Worm (Caenorhabditis elegans) whole organism, late embryonic: ENCODE results near the gene srg-36.
A peak's percentile ranks its signal among the peaks of the same experiment; 100 is the strongest.

Experiments used
- C08G9.2 ChIP-seq: sonication (generic microtip); optimal IDR thresholded peaks from 2 replicates; lab custom pipeline; 2016; ENCODE audit warnings: mild to moderate bottlenecking, missing genetic modification characterization, moderate library complexity, missing compliant biosample characterization
- K02D7.2 ChIP-seq: sonication (generic microtip); optimal IDR thresholded peaks from 2 replicates; lab custom pipeline; 2017; ENCODE audit warnings: mild to moderate bottlenecking, missing genetic modification characterization, missing compliant biosample characterization
- K09A11.1 ChIP-seq: sonication (generic microtip); optimal IDR thresholded peaks from 2 replicates; lab custom pipeline; 2017; ENCODE audit warnings: antibody characterized with exemption, mild to moderate bottlenecking, missing genetic modification characterization, missing compliant biosample characterization; ENCODE audit not compliant: insufficient read depth
- T23F11.4 ChIP-seq: fragments of 200-800 bp; sonication (Bioruptor generic); optimal IDR thresholded peaks from 2 replicates; lab custom pipeline; 2018; ENCODE audit warnings: mild to moderate bottlenecking, missing genetic modification characterization, missing compliant biosample characterization
- ahr-1 ChIP-seq: sonication (generic microtip); optimal IDR thresholded peaks from 2 replicates; lab custom pipeline; 2016; ENCODE audit warnings: missing genetic modification characterization, missing compliant biosample characterization
- ama-1 ChIP-seq: fragments of 150-350 bp; optimal IDR thresholded peaks from 2 replicates; lab custom pipeline; 2014
- ceh-2 ChIP-seq: sonication (generic microtip); optimal IDR thresholded peaks from 2 replicates; lab custom pipeline; 2016; ENCODE audit warnings: missing genotype, missing genetic modification characterization, missing compliant biosample characterization
- ceh-22 ChIP-seq: sonication (generic microtip); optimal IDR thresholded peaks from 2 replicates; lab custom pipeline; 2017; ENCODE audit warnings: missing biosample characterization, missing genetic modification characterization
- ceh-24 ChIP-seq: sonication (generic microtip); optimal IDR thresholded peaks from 2 replicates; lab custom pipeline; 2016; ENCODE audit warnings: mild to moderate bottlenecking, missing genetic modification characterization, missing compliant biosample characterization
- ceh-31 ChIP-seq: sonication (generic microtip); optimal IDR thresholded peaks from 2 replicates; lab custom pipeline; 2016; ENCODE audit warnings: missing genetic modification characterization, missing compliant biosample characterization
- ceh-34 ChIP-seq: sonication (generic microtip); optimal IDR thresholded peaks from 2 replicates; lab custom pipeline; 2016; ENCODE audit warnings: mild to moderate bottlenecking, missing genetic modification characterization, missing compliant biosample characterization
- ceh-48 ChIP-seq: sonication (generic microtip); optimal IDR thresholded peaks from 2 replicates; lab custom pipeline; 2016; ENCODE audit warnings: missing genetic modification characterization, inconsistent platforms, missing compliant biosample characterization
- ceh-6 ChIP-seq: fragments of 200-800 bp; sonication (Bioruptor generic); optimal IDR thresholded peaks from 2 replicates; lab custom pipeline; 2018; ENCODE audit warnings: mild to moderate bottlenecking, missing genetic modification characterization, missing compliant biosample characterization
- dmd-4 ChIP-seq: sonication (generic microtip); optimal IDR thresholded peaks from 2 replicates; lab custom pipeline; 2016; ENCODE audit warnings: borderline replicate concordance, missing genetic modification characterization, missing compliant biosample characterization
- dve-1 ChIP-seq: sonication (generic microtip); optimal IDR thresholded peaks from 2 replicates; lab custom pipeline; 2017; ENCODE audit warnings: antibody characterized with exemption, mild to moderate bottlenecking, missing genetic modification characterization, missing compliant biosample characterization
- elt-2 ChIP-seq: sonication (generic microtip); optimal IDR thresholded peaks from 2 replicates; lab custom pipeline; 2016; ENCODE audit warnings: missing genetic modification reagents, missing genetic modification characterization, missing compliant biosample characterization
- fax-1 ChIP-seq: sonication (generic microtip); optimal IDR thresholded peaks from 2 replicates; lab custom pipeline; 2016; ENCODE audit warnings: missing genotype, missing genetic modification characterization, missing compliant biosample characterization
- fkh-10 ChIP-seq: fragments of 150-350 bp; optimal IDR thresholded peaks from 2 replicates; lab custom pipeline; 2014; ENCODE audit warnings: missing biosample characterization, missing genetic modification reagents, missing genetic modification characterization
- fkh-6 ChIP-seq: sonication (generic microtip); optimal IDR thresholded peaks from 2 replicates; lab custom pipeline; 2016; ENCODE audit warnings: missing genetic modification characterization, missing compliant biosample characterization
- gmeb-2 ChIP-seq: sonication (generic microtip); optimal IDR thresholded peaks from 2 replicates; lab custom pipeline; 2016; ENCODE audit warnings: missing genetic modification characterization, inconsistent platforms, missing compliant biosample characterization
- hlh-13 ChIP-seq: fragments of 200-800 bp; sonication (Bioruptor generic); optimal IDR thresholded peaks from 2 replicates; lab custom pipeline; 2018; ENCODE audit warnings: mild to moderate bottlenecking, missing genetic modification characterization, missing compliant biosample characterization
- hlh-15 ChIP-seq: sonication (generic microtip); optimal IDR thresholded peaks from 2 replicates; lab custom pipeline; 2016; ENCODE audit warnings: missing genetic modification characterization, missing compliant biosample characterization
- hlh-30 ChIP-seq: sonication (generic microtip); optimal IDR thresholded peaks from 2 replicates; lab custom pipeline; 2017; ENCODE audit warnings: antibody characterized with exemption, missing genetic modification characterization, missing compliant biosample characterization; ENCODE audit not compliant: insufficient read depth
- hlh-8 ChIP-seq: sonication (generic microtip); optimal IDR thresholded peaks from 2 replicates; lab custom pipeline; 2016; ENCODE audit warnings: missing genotype, missing genetic modification characterization, missing compliant biosample characterization
- lim-6 ChIP-seq: sonication (generic microtip); optimal IDR thresholded peaks from 2 replicates; lab custom pipeline; 2016; ENCODE audit warnings: missing genetic modification characterization, missing compliant biosample characterization
- lin-11 ChIP-seq: fragments of 200-800 bp; sonication (Bioruptor generic); optimal IDR thresholded peaks from 2 replicates; lab custom pipeline; 2018; ENCODE audit warnings: mild to moderate bottlenecking, missing genetic modification characterization, missing compliant biosample characterization
- madf-2 ChIP-seq: sonication (generic microtip); optimal IDR thresholded peaks from 2 replicates; lab custom pipeline; 2017; ENCODE audit warnings: missing genetic modification characterization, missing compliant biosample characterization
- nfya-1 ChIP-seq: sonication (generic microtip); optimal IDR thresholded peaks from 2 replicates; lab custom pipeline; 2017; ENCODE audit warnings: missing genetic modification characterization, mild to moderate bottlenecking, missing compliant biosample characterization, antibody characterized with exemption, moderate library complexity
- nhr-232 ChIP-seq: sonication (generic microtip); optimal IDR thresholded peaks from 2 replicates; lab custom pipeline; 2016; ENCODE audit warnings: missing genetic modification characterization, missing compliant biosample characterization
- pha-2 ChIP-seq: sonication (generic microtip); optimal IDR thresholded peaks from 2 replicates; lab custom pipeline; 2017; ENCODE audit warnings: mild to moderate bottlenecking, missing genetic modification characterization, missing compliant biosample characterization
- pha-4 ChIP-seq: fragments of 150-350 bp; optimal IDR thresholded peaks from 2 replicates; lab custom pipeline; 2018; ENCODE audit warnings: missing biosample characterization, missing genetic modification reagents, missing genetic modification characterization
- ref-2 ChIP-seq: sonication (generic microtip); optimal IDR thresholded peaks from 2 replicates; lab custom pipeline; 2016; ENCODE audit warnings: missing genetic modification characterization, missing compliant biosample characterization
- rnt-1 ChIP-seq: sonication (generic microtip); optimal IDR thresholded peaks from 2 replicates; lab custom pipeline; 2016; ENCODE audit warnings: missing genetic modification characterization, missing compliant biosample characterization
- sox-2 ChIP-seq: fragments of 200-800 bp; sonication (Bioruptor generic); IDR thresholded peaks from 2 replicates; pipeline ENCODE4 v1.3.6; 2022; ENCODE audit warnings: missing genetic modification reagents, missing genetic modification characterization, missing compliant biosample characterization
- tbx-7 ChIP-seq: sonication (generic microtip); optimal IDR thresholded peaks from 2 replicates; lab custom pipeline; 2016; ENCODE audit warnings: missing genotype, missing genetic modification characterization, missing compliant biosample characterization
- ttx-3 ChIP-seq: sonication (generic microtip); optimal IDR thresholded peaks from 2 replicates; lab custom pipeline; 2016; ENCODE audit warnings: missing genetic modification reagents, missing genetic modification characterization, missing compliant biosample characterization
- unc-3 ChIP-seq, 2 experiments: fragments of 200-800 bp in 1 of 2; sonication (Bioruptor generic) in 1 of 2; sonication (generic microtip) in 1 of 2; conservative IDR thresholded peaks in 1 of 2; optimal IDR thresholded peaks in 1 of 2; 2 replicates each; pipeline versions ENCODE4 v1.3.6 to Lab custom; 2016 to 2022; ENCODE audit warnings: missing compliant biosample characterization in 2 of 2, missing genetic modification characterization in 2 of 2, missing genetic modification reagents in 1 of 2
- unc-55 ChIP-seq: sonication (generic microtip); optimal IDR thresholded peaks from 2 replicates; lab custom pipeline; 2017; ENCODE audit warnings: missing biosample characterization, missing genetic modification reagents, missing genetic modification characterization
- unc-86 ChIP-seq: sonication (generic microtip); optimal IDR thresholded peaks from 2 replicates; lab custom pipeline; 2016; ENCODE audit warnings: missing genetic modification characterization, missing compliant biosample characterization
- zip-5 ChIP-seq: sonication (generic microtip); optimal IDR thresholded peaks from 2 replicates; lab custom pipeline; 2016; ENCODE audit warnings: missing genetic modification characterization, missing compliant biosample characterization
- ztf-16 ChIP-seq: sonication (generic microtip); optimal IDR thresholded peaks from 2 replicates; lab custom pipeline; 2017; ENCODE audit warnings: missing genetic modification characterization, missing compliant biosample characterization

Gene srg-36

DNA sequence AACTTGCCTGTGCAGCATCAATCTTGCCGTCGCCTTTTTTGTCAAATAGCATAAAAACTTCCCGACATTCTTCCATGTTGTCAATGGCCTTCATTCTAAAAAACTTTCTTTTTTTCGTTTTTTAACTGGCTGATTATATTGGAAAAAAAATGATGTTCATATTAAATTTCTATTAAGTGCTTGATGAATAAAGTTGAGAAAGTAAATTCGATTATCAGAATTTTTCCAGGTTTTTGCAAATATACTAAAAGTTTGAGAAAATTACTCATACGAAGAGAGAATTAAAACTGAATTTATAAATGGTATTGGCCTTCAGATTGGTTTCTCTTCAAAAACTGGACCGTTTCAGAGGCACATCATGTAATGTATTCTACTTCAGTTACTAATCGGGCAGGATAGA, 12.3 kb upstream of the srg-36 start, which contains the start of gene mlc-6:
Gene mlc-6 (minus strand): TSS at position 101 of the 400 bp plus-strand sequence.
- TF ChIP-seq hlh-15 (tag; lab: Kevin White, UChicago) (no peak), ceh-22 (tag; lab: Kevin White, UChicago) (no peak), unc-3 (GFP tag; conservative IDR thresholded peaks at IDR 0.05; lab: Robert Waterston, UW) (no peak), unc-3 (tag; optimal IDR thresholded peaks at IDR 0.05; lab: Kevin White, UChicago) (no peak), nhr-232 (no peak), tbx-7 (tag; lab: Kevin White, UChicago) (no peak)

DNA sequence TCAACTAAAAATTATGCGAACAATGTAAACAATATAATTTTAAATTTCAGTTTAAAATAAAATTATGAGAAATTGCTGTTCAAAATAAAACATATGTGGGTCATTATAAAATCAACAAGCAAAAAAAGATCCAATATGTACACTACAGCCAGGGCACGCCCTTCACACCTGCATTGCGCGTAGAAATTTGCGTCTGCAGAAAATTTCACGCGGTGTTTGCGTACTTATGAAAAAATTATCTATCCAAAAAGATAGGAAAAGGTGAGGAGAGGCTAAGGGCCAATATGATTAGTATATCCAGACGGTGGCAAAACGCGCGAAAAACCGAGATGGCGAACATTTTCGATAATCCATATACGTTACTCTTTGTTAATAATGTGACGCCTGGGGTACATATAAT, 10.2 kb upstream of the srg-36 start:
- TF ChIP-seq ceh-48 (no peak), elt-2 (tag; lab: Kevin White, UChicago) (peak; percentile 40)

DNA sequence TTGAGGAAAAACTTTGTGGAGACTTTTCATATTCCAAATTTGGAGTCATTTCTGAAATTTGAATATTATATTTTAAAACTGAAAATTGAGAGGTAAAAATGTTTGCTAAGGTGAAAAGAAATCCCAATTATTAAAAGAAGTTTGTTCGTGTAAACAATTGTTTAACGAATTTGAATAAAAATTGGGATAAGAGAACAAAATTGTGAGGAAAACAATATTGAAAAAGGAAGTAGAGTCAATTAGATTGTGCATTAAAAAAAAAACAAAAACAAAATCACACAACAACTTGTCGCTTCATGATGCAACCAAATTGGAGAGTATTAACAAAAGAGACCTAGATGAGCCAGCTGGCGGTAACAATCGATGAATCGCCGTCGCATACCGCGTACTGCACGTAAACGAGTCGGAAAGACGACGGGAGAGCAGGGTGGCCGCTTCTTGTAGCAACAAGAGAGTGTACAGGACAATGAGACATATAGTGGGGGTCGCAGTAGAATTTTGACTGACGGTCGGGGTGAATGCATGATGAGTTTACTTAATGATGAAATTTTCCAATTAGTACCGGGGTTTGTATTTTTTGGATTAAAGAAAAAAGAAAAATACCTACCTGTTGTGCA, 9.2 kb upstream of the srg-36 start, which contains the start of gene K04C1.3:
Gene K04C1.3 (minus strand): TSS at position 51 of the 617 bp plus-strand sequence.
- TF ChIP-seq ceh-2 (no peak), ceh-31 (tag; lab: Kevin White, UChicago) (peak; percentile 60)

DNA sequence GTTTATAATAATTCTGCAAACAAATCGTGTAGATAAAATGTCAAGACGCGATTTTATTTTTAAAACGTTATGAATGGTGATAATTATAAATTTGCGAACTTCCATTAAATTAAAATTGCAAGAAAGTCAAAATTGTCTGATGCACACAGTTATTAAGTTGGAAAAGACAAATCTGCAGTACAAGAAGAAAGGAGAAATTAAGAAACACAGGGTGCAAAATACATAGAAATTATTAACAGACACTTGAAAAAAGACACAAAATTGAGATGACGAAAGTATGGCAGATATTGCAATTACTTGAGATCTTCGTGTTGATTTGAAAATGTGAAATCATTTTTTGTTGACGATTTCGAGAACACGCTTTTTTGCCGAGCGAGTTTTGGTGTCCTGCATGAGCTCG, 7.3 kb upstream of the srg-36 start:
- no peak for TF ChIP-seq ztf-16
- TF ChIP-seq unc-86: no peak
- no peak for TF ChIP-seq pha-4 (tag; lab: Kevin White, UChicago)
- no peak for TF ChIP-seq ama-1
- TF ChIP-seq T23F11.4: no peak
- no peak for TF ChIP-seq dve-1
- no peak for TF ChIP-seq ceh-24
- no peak for TF ChIP-seq lim-6
- no peak for TF ChIP-seq ceh-31 (tag; lab: Kevin White, UChicago)
- no peak for TF ChIP-seq hlh-30 (tag; lab: Kevin White, UChicago)
- no peak for TF ChIP-seq unc-55 (GFP tag; lab: Kevin White, UChicago)
- TF ChIP-seq ceh-22 (tag; lab: Kevin White, UChicago): no peak

DNA sequence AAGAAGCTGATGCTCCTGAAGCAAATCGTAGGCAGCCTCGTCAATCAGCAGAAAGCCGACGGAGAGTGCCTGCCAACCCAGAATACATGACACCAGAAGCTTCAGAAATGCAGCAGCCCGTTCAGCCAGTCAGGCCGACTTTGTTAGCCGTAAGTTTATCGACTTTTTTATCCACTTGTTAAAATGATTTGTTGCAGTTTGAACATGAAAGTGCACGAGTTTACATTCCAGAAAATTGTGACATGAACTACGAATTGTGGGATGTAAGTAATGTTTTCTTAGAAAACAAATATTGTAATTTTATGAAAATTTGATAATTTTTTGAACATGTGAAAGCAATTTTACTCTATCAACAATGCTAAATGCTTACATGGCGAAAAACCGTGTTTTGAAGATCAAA, 5.9 kb upstream of the srg-36 start:
- no peak for TF ChIP-seq sox-2 (GFP tag; lab: Robert Waterston, UW)
- no peak for TF ChIP-seq hlh-8 (tag; lab: Kevin White, UChicago)
- TF ChIP-seq ama-1: no peak
- no peak for TF ChIP-seq ceh-31 (tag; lab: Kevin White, UChicago)
- TF ChIP-seq rnt-1 (tag; lab: Kevin White, UChicago): no peak
- no peak for TF ChIP-seq dmd-4
- no peak for TF ChIP-seq ttx-3 (tag; lab: Kevin White, UChicago)
- no peak for TF ChIP-seq ceh-6 (GFP tag; lab: Kevin White, UChicago)
- TF ChIP-seq hlh-13: no peak
- no peak for TF ChIP-seq ahr-1 (tag; lab: Kevin White, UChicago)
- no peak for TF ChIP-seq fkh-6
- TF ChIP-seq gmeb-2 (tag; lab: Kevin White, UChicago): no peak
- no peak for TF ChIP-seq lin-11 (tag; lab: Kevin White, UChicago)
- TF ChIP-seq K02D7.2 (tag; lab: Kevin White, UChicago): no peak

DNA sequence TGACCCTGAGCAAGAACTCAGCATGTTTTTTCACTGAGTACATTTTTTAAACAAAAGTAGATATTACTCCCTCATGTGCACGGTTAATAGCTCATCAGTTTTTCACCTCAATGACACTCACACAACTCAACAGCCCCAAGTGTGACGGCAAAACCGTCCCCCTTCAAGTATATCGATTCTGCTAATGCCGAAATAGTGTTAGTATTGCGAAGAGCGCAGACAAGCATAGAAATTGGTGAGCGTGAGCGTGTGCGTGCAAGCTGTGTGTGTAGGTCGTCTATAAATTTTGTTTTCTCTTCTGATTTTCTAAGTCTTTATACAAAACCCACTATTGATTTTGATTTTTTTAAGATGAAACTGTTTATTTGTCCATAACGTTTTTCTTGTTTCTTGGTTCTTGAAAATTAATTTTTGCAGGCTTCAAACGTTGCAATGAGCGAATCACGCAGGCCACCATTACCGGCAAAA, 4.1 kb upstream of the srg-36 start, which contains the start of gene K04C1.2:
Gene K04C1.2 (plus strand): TSS at position 418 of the 468 bp plus-strand sequence.
- TF ChIP-seq dve-1 (no peak), tbx-7 (tag; lab: Kevin White, UChicago) (no peak), ztf-16 (no peak), zip-5 (tag; lab: Kevin White, UChicago) (no peak), C08G9.2 (tag; lab: Kevin White, UChicago) (no peak), ref-2 (tag; lab: Kevin White, UChicago) (peak; percentile 18), fkh-10 (no peak), pha-4 (tag; lab: Kevin White, UChicago) (no peak), ceh-31 (tag; lab: Kevin White, UChicago) (peak; percentile 37), nfya-1 (tag; lab: Kevin White, UChicago) (peak; percentile 21), madf-2 (no peak), lim-6 (no peak), pha-2 (tag; lab: Kevin White, UChicago) (no peak), ceh-34 (tag; lab: Kevin White, UChicago) (no peak), K09A11.1 (tag; lab: Kevin White, UChicago) (no peak), ceh-48 (peak; percentile 73), sox-2 (GFP tag; lab: Robert Waterston, UW) (no peak), fax-1 (tag; lab: Kevin White, UChicago) (no peak)
